Worm (Caenorhabditis elegans) whole organism, L2 larva: Measurements from ENCODE around the gene srj-25.

Experiments used
- C34F6.9 ChIP-seq: fragments of 150-350 bp; optimal IDR thresholded peaks from 2 replicates; lab custom pipeline; 2014; ENCODE audit warnings: missing biosample characterization, missing genetic modification characterization
- F13H6.1 ChIP-seq: sonication (generic microtip); optimal IDR thresholded peaks from 2 replicates; lab custom pipeline; 2016; ENCODE audit warnings: missing genetic modification characterization, missing compliant biosample characterization
- R02D3.7 ChIP-seq: fragments of 150-350 bp; optimal IDR thresholded peaks from 2 replicates; lab custom pipeline; 2014; ENCODE audit warnings: missing biosample characterization, missing genetic modification characterization
- Y55F3AM.14 ChIP-seq: fragments of 200-800 bp; sonication (Bioruptor generic); optimal IDR thresholded peaks from 2 replicates; lab custom pipeline; 2018; ENCODE audit warnings: mild to moderate bottlenecking, missing genetic modification characterization, missing compliant biosample characterization
- ZK546.5 ChIP-seq: sonication (generic microtip); optimal IDR thresholded peaks from 2 replicates; lab custom pipeline; 2017; ENCODE audit warnings: missing biosample characterization, missing genetic modification characterization
- alr-1 ChIP-seq: fragments of 150-350 bp; optimal IDR thresholded peaks from 2 replicates; lab custom pipeline; 2014; ENCODE audit warnings: missing biosample characterization, missing genetic modification characterization
- aly-2 ChIP-seq: fragments of 150-350 bp; optimal IDR thresholded peaks from 2 replicates; lab custom pipeline; 2014; ENCODE audit warnings: missing biosample characterization, missing genetic modification characterization
- ama-1 ChIP-seq: fragments of 150-350 bp; optimal IDR thresholded peaks from 2 replicates; lab custom pipeline; 2018; ENCODE audit warnings: inconsistent platforms
- blmp-1 ChIP-seq: sonication (generic microtip); optimal IDR thresholded peaks from 2 replicates; lab custom pipeline; 2017; ENCODE audit warnings: missing genetic modification characterization, mild to moderate bottlenecking, missing compliant biosample characterization, antibody characterized with exemption, moderate library complexity; ENCODE audit not compliant: insufficient read depth
- ceh-16 ChIP-seq: fragments of 150-350 bp; optimal IDR thresholded peaks from 2 replicates; lab custom pipeline; 2014; ENCODE audit warnings: missing biosample characterization, missing genetic modification characterization
- ceh-82 ChIP-seq: fragments of 150-350 bp; optimal IDR thresholded peaks from 2 replicates; lab custom pipeline; 2014; ENCODE audit warnings: missing biosample characterization, missing genetic modification characterization
- crh-2 ChIP-seq: sonication (generic microtip); optimal IDR thresholded peaks from 2 replicates; lab custom pipeline; 2017; ENCODE audit warnings: missing biosample characterization, missing genetic modification characterization
- dmd-4 ChIP-seq: sonication (generic microtip); optimal IDR thresholded peaks from 2 replicates; lab custom pipeline; 2017; ENCODE audit warnings: missing biosample characterization, missing genetic modification characterization
- egl-27 ChIP-seq: sonication (generic microtip); optimal IDR thresholded peaks from 3 replicates; lab custom pipeline; 2017; ENCODE audit warnings: missing biosample characterization, missing genetic modification reagents, missing genetic modification characterization
- elt-1 ChIP-seq: fragments of 150-350 bp; optimal IDR thresholded peaks from 2 replicates; lab custom pipeline; 2014; ENCODE audit warnings: missing biosample characterization, missing genetic modification characterization
- elt-3 ChIP-seq: sonication (generic microtip); optimal IDR thresholded peaks from 2 replicates; lab custom pipeline; 2017; ENCODE audit warnings: missing biosample characterization, missing genetic modification characterization
- fos-1 ChIP-seq: fragments of 150-350 bp; optimal IDR thresholded peaks from 2 replicates; lab custom pipeline; 2014; ENCODE audit warnings: missing biosample characterization, missing genetic modification characterization
- gmeb-1 ChIP-seq: fragments of 150-350 bp; optimal IDR thresholded peaks from 2 replicates; lab custom pipeline; 2014; ENCODE audit warnings: missing biosample characterization, missing genetic modification characterization
- lin-11 ChIP-seq: fragments of 150-350 bp; sonication (generic microtip); optimal IDR thresholded peaks from 2 replicates; lab custom pipeline; 2014; ENCODE audit warnings: missing biosample characterization, missing genetic modification characterization, inconsistent platforms, mixed read lengths
- lin-13 ChIP-seq: fragments of 150-350 bp; optimal IDR thresholded peaks from 2 replicates; lab custom pipeline; 2014; ENCODE audit warnings: missing biosample characterization, missing genetic modification reagents, missing genetic modification characterization
- lin-39 ChIP-seq: fragments of 150-350 bp; optimal IDR thresholded peaks from 2 replicates; lab custom pipeline; 2014; ENCODE audit warnings: missing biosample characterization, missing genetic modification reagents, missing genetic modification characterization
- lsy-2 ChIP-seq, 2 experiments: fragments of 150-350 bp in 1 of 2; sonication (generic microtip) in 1 of 2; optimal IDR thresholded peaks; 2 replicates each; lab custom pipeline; 2014 to 2017; ENCODE audit warnings: missing biosample characterization in 2 of 2, missing genetic modification characterization in 2 of 2
- mab-5 ChIP-seq: fragments of 150-350 bp; optimal IDR thresholded peaks from 2 replicates; lab custom pipeline; 2014; ENCODE audit warnings: missing biosample characterization, missing genetic modification characterization
- mbf-1 ChIP-seq: sonication (generic microtip); optimal IDR thresholded peaks from 2 replicates; lab custom pipeline; 2017; ENCODE audit warnings: missing biosample characterization, missing genetic modification characterization
- mdl-1 ChIP-seq, 2 experiments: fragments of 150-350 bp in 1 of 2; sonication (generic microtip) in 1 of 2; optimal IDR thresholded peaks; 2 replicates each; lab custom pipeline; 2017; ENCODE audit warnings: missing biosample characterization in 2 of 2, missing genetic modification characterization in 2 of 2
- nhr-10 ChIP-seq: sonication (generic microtip); optimal IDR thresholded peaks from 2 replicates; lab custom pipeline; 2017; ENCODE audit warnings: missing biosample characterization, missing genetic modification characterization
- nhr-11 ChIP-seq: fragments of 150-350 bp; optimal IDR thresholded peaks from 2 replicates; lab custom pipeline; 2014; ENCODE audit warnings: missing biosample characterization, missing genetic modification characterization
- nhr-12 ChIP-seq: fragments of 150-350 bp; optimal IDR thresholded peaks from 2 replicates; lab custom pipeline; 2014; ENCODE audit warnings: missing biosample characterization, missing genetic modification characterization
- nhr-129 ChIP-seq: fragments of 150-350 bp; optimal IDR thresholded peaks from 2 replicates; lab custom pipeline; 2014; ENCODE audit warnings: missing biosample characterization, missing genetic modification characterization
- nhr-21 ChIP-seq: fragments of 150-350 bp; optimal IDR thresholded peaks from 2 replicates; lab custom pipeline; 2014; ENCODE audit warnings: missing biosample characterization, missing genetic modification characterization
- nhr-23 ChIP-seq: fragments of 150-350 bp; optimal IDR thresholded peaks from 2 replicates; lab custom pipeline; 2014; ENCODE audit warnings: missing biosample characterization, missing genetic modification reagents, missing genetic modification characterization
- nhr-237 ChIP-seq: fragments of 150-350 bp; optimal IDR thresholded peaks from 2 replicates; lab custom pipeline; 2014; ENCODE audit warnings: missing biosample characterization, missing genetic modification characterization
- nhr-25 ChIP-seq: fragments of 150-350 bp; sonication (generic microtip); optimal IDR thresholded peaks from 3 replicates; lab custom pipeline; 2014; ENCODE audit warnings: missing biosample characterization, missing genetic modification characterization
- nhr-6 ChIP-seq: fragments of 150-350 bp; optimal IDR thresholded peaks from 2 replicates; lab custom pipeline; 2014; ENCODE audit warnings: missing biosample characterization, missing genetic modification characterization
- nhr-77 ChIP-seq: fragments of 150-350 bp; optimal IDR thresholded peaks from 2 replicates; lab custom pipeline; 2014; ENCODE audit warnings: missing biosample characterization, missing genetic modification characterization
- peb-1 ChIP-seq: fragments of 150-350 bp; optimal IDR thresholded peaks from 2 replicates; lab custom pipeline; 2014; ENCODE audit warnings: missing biosample characterization, missing genetic modification characterization
- sem-4 ChIP-seq: fragments of 150-350 bp; optimal IDR thresholded peaks from 2 replicates; lab custom pipeline; 2014; ENCODE audit warnings: missing biosample characterization, missing genetic modification reagents, missing genetic modification characterization
- skn-1 ChIP-seq: sonication (generic microtip); optimal IDR thresholded peaks from 2 replicates; lab custom pipeline; 2017; ENCODE audit warnings: missing biosample characterization, missing genetic modification characterization
- sma-3 ChIP-seq: sonication (generic microtip); optimal IDR thresholded peaks from 2 replicates; lab custom pipeline; 2016; ENCODE audit warnings: missing genetic modification reagents, missing genetic modification characterization, missing compliant biosample characterization
- sma-9 ChIP-seq, 2 experiments: fragments of 150-350 bp in 1 of 2; sonication (generic microtip) in 1 of 2; optimal IDR thresholded peaks; 2 replicates each; lab custom pipeline; 2014 to 2016; ENCODE audit warnings: missing genetic modification characterization in 2 of 2, mild to moderate bottlenecking in 1 of 2, missing biosample characterization in 1 of 2, missing compliant biosample characterization in 1 of 2, missing genetic modification reagents in 1 of 2, moderate library complexity in 1 of 2
- snpc-4 ChIP-seq: fragments of 150-350 bp; optimal IDR thresholded peaks from 2 replicates; lab custom pipeline; 2014; ENCODE audit warnings: missing biosample characterization, missing genetic modification characterization
- unc-39 ChIP-seq: fragments of 150-350 bp; optimal IDR thresholded peaks from 2 replicates; lab custom pipeline; 2014; ENCODE audit warnings: missing biosample characterization, missing genetic modification characterization
- unc-55 ChIP-seq: fragments of 150-350 bp; sonication (generic microtip); optimal IDR thresholded peaks from 3 replicates; lab custom pipeline; 2014; ENCODE audit warnings: missing biosample characterization, missing genetic modification reagents, missing genetic modification characterization
- unc-62 ChIP-seq: fragments of 150-350 bp; optimal IDR thresholded peaks from 2 replicates; lab custom pipeline; 2014; ENCODE audit warnings: missing biosample characterization, missing genetic modification reagents, missing genetic modification characterization
- zag-1 ChIP-seq: fragments of 150-350 bp; optimal IDR thresholded peaks from 2 replicates; lab custom pipeline; 2014; ENCODE audit warnings: missing biosample characterization, missing genetic modification characterization
- ztf-1 ChIP-seq: fragments of 200-800 bp; sonication (Bioruptor generic); conservative IDR thresholded peaks from 2 replicates; pipeline ENCODE4 v1.3.6; 2022; ENCODE audit warnings: missing genetic modification characterization, missing compliant biosample characterization
- ztf-11 ChIP-seq: sonication (generic microtip); optimal IDR thresholded peaks from 2 replicates; lab custom pipeline; 2017; ENCODE audit warnings: missing biosample characterization, missing genetic modification characterization
- ztf-4 ChIP-seq: fragments of 150-350 bp; optimal IDR thresholded peaks from 2 replicates; lab custom pipeline; 2014; ENCODE audit warnings: missing biosample characterization, missing genetic modification characterization

The srj-25 gene

ce11 chrV:724470-724890, 11.6 kb downstream of the srj-25 start:
- TF ChIP-seq sma-3 (peak; percentile 31), ztf-11 (tag; lab: Kevin White, UChicago) (no peak), alr-1 (no peak), sem-4 (tag; lab: Kevin White, UChicago) (no peak), skn-1 (no peak), unc-39 (no peak), mbf-1 (tag; lab: Kevin White, UChicago) (no peak), ceh-16 (no peak)

DNA sequence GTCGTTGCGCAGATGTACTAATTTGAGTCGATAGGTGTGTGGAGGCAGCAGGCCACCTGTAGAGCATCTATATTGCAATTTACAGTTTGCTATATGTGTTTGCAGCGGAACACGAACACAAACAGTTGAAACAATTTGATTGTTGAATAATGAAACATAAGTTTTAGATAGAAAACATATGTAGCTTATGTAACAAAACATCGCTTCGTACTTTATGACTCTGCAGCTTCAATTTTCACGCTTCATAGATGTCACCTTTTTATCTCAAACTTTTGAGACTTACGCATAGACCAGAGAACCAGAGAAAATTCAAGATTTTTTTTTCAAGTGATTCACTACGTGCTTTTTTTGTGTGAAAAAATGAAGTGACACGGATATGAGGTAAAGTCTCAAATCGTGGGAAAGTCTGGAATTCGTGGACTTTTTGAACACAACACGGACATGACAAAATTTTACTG, 12.1 kb downstream of the srj-25 start, which contains the start of gene fbxb-72:
Gene fbxb-72 (minus strand): TSS at position 58 of the 458 bp plus-strand sequence.
- TF ChIP-seq alr-1 (no peak), nhr-237 (no peak), nhr-10 (tag; lab: Kevin White, UChicago) (no peak), elt-3 (no peak), unc-55 (GFP tag; lab: Kevin White, UChicago) (no peak), peb-1 (tag; lab: Kevin White, UChicago) (no peak), ztf-4 (peak; percentile 89), nhr-77 (no peak), nhr-25 (tag; lab: Kevin White, UChicago) (peak; percentile 89), lsy-2 (tag; optimal IDR thresholded peaks at IDR 0.05; lab: Kevin White, UChicago) (peak in 1 of 2 experiments; percentile 87), crh-2 (peak; percentile 85), unc-62 (GFP tag; lab: Kevin White, UChicago) (no peak), sma-3 (peak; percentile 70), R02D3.7 (tag; lab: Kevin White, UChicago) (no peak), fos-1 (tag; lab: Kevin White, UChicago) (no peak), unc-39 (no peak), lin-11 (tag; lab: Kevin White, UChicago) (no peak), ceh-82 (tag; lab: Kevin White, UChicago) (no peak), mbf-1 (tag; lab: Kevin White, UChicago) (no peak), blmp-1 (tag; lab: Kevin White, UChicago) (peak; percentile 73), dmd-4 (tag; lab: Kevin White, UChicago) (no peak), mab-5 (no peak), ceh-16 (no peak), egl-27 (tag; lab: Kevin White, UChicago) (no peak), mdl-1 (tag; optimal IDR thresholded peaks at IDR 0.05; lab: Kevin White, UChicago) (no peak), F13H6.1 (tag; lab: Kevin White, UChicago) (peak; percentile 71), nhr-23 (tag; lab: Kevin White, UChicago) (no peak), sma-9 (GFP tag; optimal IDR thresholded peaks at IDR 0.05; lab: Kevin White, UChicago) (peak; percentile 77), sma-9 (tag; optimal IDR thresholded peaks at IDR 0.05; lab: Kevin White, UChicago) (no peak), ama-1 (peak; percentile 98), ZK546.5 (tag; lab: Kevin White, UChicago) (peak; percentile 17), aly-2 (tag; lab: Kevin White, UChicago) (peak; percentile 5), gmeb-1 (tag; lab: Kevin White, UChicago) (peak; percentile 46), C34F6.9 (tag; lab: Kevin White, UChicago) (peak; percentile 32), ztf-1 (GFP tag; lab: Robert Waterston, UW) (0 out of 2 replicates have a peak, but pooled peaks have one; percentile 18), snpc-4 (tag; lab: Kevin White, UChicago) (peak; percentile 37), nhr-129 (tag; lab: Kevin White, UChicago) (peak; percentile 88), nhr-11 (tag; lab: Kevin White, UChicago) (no peak), elt-1 (tag; lab: Kevin White, UChicago) (no peak), zag-1 (tag; lab: Kevin White, UChicago) (no peak), nhr-6 (tag; lab: Kevin White, UChicago) (peak; percentile 63), nhr-21 (tag; lab: Kevin White, UChicago) (peak; percentile 95), Y55F3AM.14 (GFP tag; lab: Kevin White, UChicago) (peak; percentile 90), sem-4 (tag; lab: Kevin White, UChicago) (peak; percentile 8), lin-13 (GFP tag; lab: Kevin White, UChicago) (peak; percentile 53), lin-39 (tag; lab: Kevin White, UChicago) (no peak), nhr-12 (tag; lab: Kevin White, UChicago) (no peak), skn-1 (no peak), ztf-11 (tag; lab: Kevin White, UChicago) (no peak)
